Fruit fly (Drosophila melanogaster): ENCODE measurements around the gene NELF-B.

The NELF-B gene

DNA sequence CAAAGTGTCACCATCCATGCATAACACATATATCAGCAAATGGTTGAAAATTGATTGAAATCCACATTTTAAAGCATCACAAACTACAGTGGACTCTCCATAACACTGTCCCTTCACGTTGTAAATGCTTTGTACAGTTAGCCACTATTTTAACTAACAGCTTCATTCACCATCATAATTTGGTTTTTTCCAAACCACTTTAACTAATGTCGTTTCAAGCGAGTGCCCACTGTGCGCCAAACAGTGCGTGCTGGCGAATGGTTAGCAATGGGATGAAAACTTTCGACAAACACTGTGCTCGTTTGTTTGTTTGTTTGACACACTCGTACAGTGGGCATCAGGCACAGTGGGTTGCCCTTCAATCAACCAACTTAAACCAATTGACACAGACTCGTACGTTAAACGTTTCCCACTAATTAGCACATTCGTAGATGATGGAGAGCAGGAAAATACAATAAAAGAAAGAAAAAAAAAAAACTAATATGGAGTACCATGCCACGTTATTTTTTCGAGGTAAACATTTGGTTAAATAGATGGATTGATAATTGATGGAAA lies 27.8 kb downstream of the NELF-B start (continued):
- TF ChIP-seq CG3032 (tag; optimal IDR thresholded peaks at IDR 0.05) (peak; percentile 67), Gug (GFP tag; IDR thresholded peaks at IDR 0.05) (peak; percentile 91), dsx (GFP tag; optimal IDR thresholded peaks at IDR 0.05; ENCODE audit: poor library complexity, severe bottlenecking) (no peak), CG6854 (GFP tag; optimal IDR thresholded peaks at IDR 0.05) (no peak), pdm3 (GFP tag; optimal IDR thresholded peaks at IDR 0.05) (peak; percentile 88), CG8632 (GFP tag; optimal IDR thresholded peaks at IDR 0.05) (peak; percentile 53), svp (GFP tag) (peak; percentile 89), CG10631 (GFP tag; optimal IDR thresholded peaks at IDR 0.05) (peak; percentile 71), Ets21C (GFP tag; optimal IDR thresholded peaks at IDR 0.05) (peak; percentile 84), eg (GFP tag; IDR thresholded peaks at IDR 0.05) (peak; percentile 96), CG16779 (tag; optimal IDR thresholded peaks at IDR 0.05) (no peak), CG32006 (GFP tag; optimal IDR thresholded peaks at IDR 0.05) (peak; percentile 89), CG1621 (tag; optimal IDR thresholded peaks at IDR 0.05) (peak; percentile 63), CG7368 (GFP tag; optimal IDR thresholded peaks at IDR 0.05) (peak; percentile 79), Hr39 (GFP tag; optimal IDR thresholded peaks at IDR 0.05) (peak; percentile 92), Smox (GFP tag; optimal IDR thresholded peaks at IDR 0.05) (peak; percentile 80), Hr4 (GFP tag; optimal IDR thresholded peaks at IDR 0.05) (peak; percentile 85), CG6276 (GFP tag; optimal IDR thresholded peaks at IDR 0.05) (peak; percentile 78), CG15336 (GFP tag; IDR thresholded peaks at IDR 0.05) (peak; percentile 88), CG11902 (GFP tag; optimal IDR thresholded peaks at IDR 0.05) (peak; percentile 80), CG6792 (GFP tag; optimal IDR thresholded peaks at IDR 0.05) (peak; percentile 76), esn (GFP tag; optimal IDR thresholded peaks at IDR 0.05) (peak; percentile 85), net (GFP tag; optimal IDR thresholded peaks at IDR 0.05) (peak; percentile 82), fd59A (GFP tag; optimal IDR thresholded peaks at IDR 0.05) (peak; percentile 60), fd85E (GFP tag; optimal IDR thresholded peaks at IDR 0.05) (no peak), achi (GFP tag; optimal IDR thresholded peaks at IDR 0.05) (peak; percentile 81), Sox102F (GFP tag; optimal IDR thresholded peaks at IDR 0.05) (peak; percentile 66), Sox14 (GFP tag; optimal IDR thresholded peaks at IDR 0.05) (peak; percentile 85), CG8319 (GFP tag; optimal IDR thresholded peaks at IDR 0.05) (peak; percentile 56), CG4318 (GFP tag; optimal IDR thresholded peaks at IDR 0.05) (peak; percentile 77), Ets96B (tag; optimal IDR thresholded peaks at IDR 0.05) (peak; percentile 50), CG6808 (GFP tag; optimal IDR thresholded peaks at IDR 0.05) (no peak), CG31627 (GFP tag; optimal IDR thresholded peaks at IDR 0.05) (peak; percentile 92)

DNA sequence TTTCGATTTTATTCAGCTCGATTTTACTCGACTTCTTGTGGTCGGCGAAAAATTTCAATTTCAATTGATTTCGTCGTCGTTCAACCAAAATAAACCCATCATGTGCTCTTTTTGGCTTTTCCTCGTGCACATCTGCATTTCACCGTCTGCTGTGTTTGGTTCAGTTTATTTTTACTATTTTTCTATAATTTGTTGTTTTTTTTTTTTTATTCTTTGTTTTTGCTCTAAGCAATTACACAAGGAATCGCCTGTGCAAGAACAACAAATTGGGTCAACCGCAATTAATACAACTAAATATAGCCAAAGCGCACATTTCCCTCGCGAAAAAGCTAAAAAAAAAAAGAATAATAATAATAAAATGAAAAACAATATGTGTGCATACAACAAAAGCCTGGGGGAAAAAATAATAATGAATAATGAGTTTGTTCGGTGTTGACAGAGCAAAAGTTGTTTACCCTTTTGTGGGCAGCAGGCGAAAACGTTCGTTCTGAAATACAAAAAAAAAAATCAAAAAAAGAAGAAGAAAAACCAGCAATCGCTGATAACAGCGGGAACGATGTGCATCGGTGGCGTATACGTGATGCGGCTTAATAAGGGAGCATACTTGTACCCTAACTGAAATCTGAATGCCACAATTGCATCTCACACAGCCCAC lies 28.4 kb downstream of the NELF-B start:
- no peak for TF ChIP-seq esn (GFP tag; optimal IDR thresholded peaks at IDR 0.05)
- TF ChIP-seq CG6276 (GFP tag; optimal IDR thresholded peaks at IDR 0.05) = peak; percentile 67
- TF ChIP-seq CG6808 (GFP tag; optimal IDR thresholded peaks at IDR 0.05) = peak; percentile 32
- TF ChIP-seq CG8119 (GFP tag; IDR thresholded peaks at IDR 0.05) = peak; percentile 43; the same call in 2 of the 3 replicates
- peak; percentile 62 for TF ChIP-seq CG15336 (GFP tag; IDR thresholded peaks at IDR 0.05)
- peak; percentile 65 for TF ChIP-seq eg (GFP tag; IDR thresholded peaks at IDR 0.05)
- TF ChIP-seq salr (GFP tag; optimal IDR thresholded peaks at IDR 0.05) = no peak
- peak in 1 of 2 experiments; percentile 36 for TF ChIP-seq ss (GFP tag; optimal IDR thresholded peaks at IDR 0.05)

All from whole organism, prepupa.